Worm (Caenorhabditis elegans): ENCODE data around the gene acds-10.

DNA sequence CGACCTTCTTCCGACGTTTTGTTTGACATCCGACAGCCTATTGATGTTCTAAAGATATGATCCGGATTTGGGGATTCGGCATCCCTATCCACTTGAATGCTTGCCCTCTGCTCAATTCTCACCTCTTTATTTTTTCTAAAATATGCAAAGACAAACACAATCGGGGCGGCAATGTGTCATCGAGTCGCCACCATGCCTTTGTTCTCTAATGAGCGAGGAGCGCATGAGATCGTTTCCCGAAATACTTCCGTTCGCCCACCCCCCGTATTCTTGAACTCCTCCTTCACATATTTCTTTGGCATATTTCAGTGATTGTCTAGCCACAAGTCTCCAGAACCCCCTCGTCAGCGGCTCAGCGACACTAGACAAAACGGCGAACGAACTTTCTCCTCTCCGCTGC lies 51.8 kb downstream of the acds-10 start, which contains the start of gene cyn-17:
- TF ChIP-seq nfya-1 (tag; optimal IDR thresholded peaks at IDR 0.05; ENCODE audit: borderline replicate concordance, insufficient read depth), result no peak
- TF ChIP-seq lsy-27 (tag; optimal IDR thresholded peaks at IDR 0.05; ENCODE audit: borderline replicate concordance, insufficient read depth), result no peak
